Worm (Caenorhabditis elegans): ENCODE results near the gene clec-216.

The clec-216 gene

ce11 chrV:7958740-7959320 is 6.1 kb upstream of the clec-216 start, which contains the start of the genes clec-217 and F26D11.2:
Gene clec-217, minus strand, starts transcription at chrV:7958840.
Gene F26D11.2, plus strand, starts transcription at chrV:7959270.
- TF ChIP-seq tbx-11 (GFP tag; IDR thresholded peaks at IDR 0.05) (no peak), tra-4 (tag; optimal IDR thresholded peaks at IDR 0.05) (no peak), ets-7 (tag; optimal IDR thresholded peaks at IDR 0.05) (no peak), B0310.2 (tag; optimal IDR thresholded peaks at IDR 0.05) (no peak), hmbx-1 (tag; optimal IDR thresholded peaks at IDR 0.05) (no peak), flt-1 (GFP tag; IDR thresholded peaks at IDR 0.05) (no peak), hnd-1 (tag; optimal IDR thresholded peaks at IDR 0.05) (no peak), pes-1 (GFP tag; IDR thresholded peaks at IDR 0.05) (no peak), hmg-4 (GFP tag; optimal IDR thresholded peaks at IDR 0.05) (no peak), ceh-36 (tag; optimal IDR thresholded peaks at IDR 0.05) (no peak), F13C5.2 (tag; optimal IDR thresholded peaks at IDR 0.05) (no peak), sea-1 (GFP tag; conservative IDR thresholded peaks at IDR 0.05) (no peak), tbx-37 (GFP tag; conservative IDR thresholded peaks at IDR 0.05) (no peak), scrt-1 (GFP tag; IDR thresholded peaks at IDR 0.05) (no peak)

- TF ChIP-seq aly-1 (tag; optimal IDR thresholded peaks at IDR 0.05): no peak
Observed at ce11 chrV:7956218-7956617, 3.5 kb upstream of the clec-216 start, which contains the start of gene pals-34. Gene pals-34, minus strand, starts transcription at chrV:7956497.

- no peak for TF ChIP-seq F13C5.2 (tag; optimal IDR thresholded peaks at IDR 0.05)
- no peak for TF ChIP-seq tra-4 (tag; optimal IDR thresholded peaks at IDR 0.05)
- TF ChIP-seq aly-1 (tag; optimal IDR thresholded peaks at IDR 0.05): no peak
- TF ChIP-seq tbx-37 (GFP tag; conservative IDR thresholded peaks at IDR 0.05): no peak
- no peak for TF ChIP-seq scrt-1 (GFP tag; IDR thresholded peaks at IDR 0.05)
- TF ChIP-seq ets-7 (tag; optimal IDR thresholded peaks at IDR 0.05): no peak
- no peak for TF ChIP-seq hmbx-1 (tag; optimal IDR thresholded peaks at IDR 0.05)
- no peak for TF ChIP-seq sea-1 (GFP tag; conservative IDR thresholded peaks at IDR 0.05)
- no peak for TF ChIP-seq B0310.2 (tag; optimal IDR thresholded peaks at IDR 0.05)
- TF ChIP-seq pes-1 (GFP tag; IDR thresholded peaks at IDR 0.05): no peak
- no peak for TF ChIP-seq ceh-36 (tag; optimal IDR thresholded peaks at IDR 0.05)
- TF ChIP-seq hmg-4 (GFP tag; optimal IDR thresholded peaks at IDR 0.05): no peak
- no peak for TF ChIP-seq ceh-13 (GFP tag; optimal IDR thresholded peaks at IDR 0.05)
- TF ChIP-seq tbx-11 (GFP tag; IDR thresholded peaks at IDR 0.05): no peak
Observed at ce11 chrV:7955168-7955567, 2.4 kb upstream of the clec-216 start, which contains the start of gene F26D11.12. Gene F26D11.12, minus strand, starts transcription at chrV:7955312.

ce11 chrV:7954552-7954951 is 1.8 kb upstream of the clec-216 start, which contains the start of gene F26D11.13:
Gene F26D11.13, minus strand, starts transcription at chrV:7954652.
- TF ChIP-seq ama-1 (optimal IDR thresholded peaks at IDR 0.05) (no peak), flt-1 (GFP tag; IDR thresholded peaks at IDR 0.05) (no peak), tra-4 (tag; optimal IDR thresholded peaks at IDR 0.05) (no peak), tbx-11 (GFP tag; IDR thresholded peaks at IDR 0.05) (no peak), F13C5.2 (tag; optimal IDR thresholded peaks at IDR 0.05) (no peak), aly-1 (tag; optimal IDR thresholded peaks at IDR 0.05) (no peak), scrt-1 (GFP tag; IDR thresholded peaks at IDR 0.05) (no peak), ceh-13 (GFP tag; optimal IDR thresholded peaks at IDR 0.05) (no peak), pes-1 (GFP tag; IDR thresholded peaks at IDR 0.05) (no peak), hmbx-1 (tag; optimal IDR thresholded peaks at IDR 0.05) (no peak)

ce11 chrV:7946229-7946628 is 6.5 kb downstream of the clec-216 start:
- no peak for TF ChIP-seq hmg-4 (GFP tag; optimal IDR thresholded peaks at IDR 0.05)
- TF ChIP-seq ama-1 (optimal IDR thresholded peaks at IDR 0.05): no peak
- TF ChIP-seq tra-4 (tag; optimal IDR thresholded peaks at IDR 0.05): no peak
- TF ChIP-seq ceh-13 (GFP tag; optimal IDR thresholded peaks at IDR 0.05): no peak
- no peak for TF ChIP-seq hnd-1 (tag; optimal IDR thresholded peaks at IDR 0.05)
- no peak for TF ChIP-seq tbx-37 (GFP tag; conservative IDR thresholded peaks at IDR 0.05)
- TF ChIP-seq B0310.2 (tag; optimal IDR thresholded peaks at IDR 0.05): no peak
- no peak for TF ChIP-seq sea-1 (GFP tag; conservative IDR thresholded peaks at IDR 0.05)

ce11 chrV:7943568-7943967 is 9.2 kb downstream of the clec-216 start, which contains the start of gene Y97E10B.1:
Gene Y97E10B.1, plus strand, starts transcription at chrV:7943868.
- TF ChIP-seq flt-1 (GFP tag; IDR thresholded peaks at IDR 0.05): no peak

- no peak for TF ChIP-seq hmg-4 (GFP tag; optimal IDR thresholded peaks at IDR 0.05)
- no peak for TF ChIP-seq hmbx-1 (tag; optimal IDR thresholded peaks at IDR 0.05)
- no peak for TF ChIP-seq ceh-36 (tag; optimal IDR thresholded peaks at IDR 0.05)
- no peak for TF ChIP-seq pes-1 (GFP tag; IDR thresholded peaks at IDR 0.05)
- TF ChIP-seq aly-1 (tag; optimal IDR thresholded peaks at IDR 0.05): no peak
- TF ChIP-seq tra-4 (tag; optimal IDR thresholded peaks at IDR 0.05): no peak
- TF ChIP-seq ama-1 (optimal IDR thresholded peaks at IDR 0.05): no peak
- TF ChIP-seq ets-7 (tag; optimal IDR thresholded peaks at IDR 0.05): no peak
- no peak for TF ChIP-seq sea-1 (GFP tag; conservative IDR thresholded peaks at IDR 0.05)
- TF ChIP-seq F13C5.2 (tag; optimal IDR thresholded peaks at IDR 0.05): no peak
- no peak for TF ChIP-seq hnd-1 (tag; optimal IDR thresholded peaks at IDR 0.05)
Observed at ce11 chrV:7940299-7940698, 12.5 kb downstream of the clec-216 start, which contains the start of gene srt-53. Gene srt-53, minus strand, starts transcription at chrV:7940399.

- TF ChIP-seq hmg-4 (GFP tag; optimal IDR thresholded peaks at IDR 0.05) (no peak), sea-1 (GFP tag; conservative IDR thresholded peaks at IDR 0.05) (no peak), ceh-13 (GFP tag; optimal IDR thresholded peaks at IDR 0.05) (no peak), scrt-1 (GFP tag; IDR thresholded peaks at IDR 0.05) (no peak), ceh-36 (tag; optimal IDR thresholded peaks at IDR 0.05) (no peak), tbx-37 (GFP tag; conservative IDR thresholded peaks at IDR 0.05) (no peak), B0310.2 (tag; optimal IDR thresholded peaks at IDR 0.05) (no peak), F13C5.2 (tag; optimal IDR thresholded peaks at IDR 0.05) (no peak), flt-1 (GFP tag; IDR thresholded peaks at IDR 0.05) (no peak), ets-7 (tag; optimal IDR thresholded peaks at IDR 0.05) (no peak), tbx-11 (GFP tag; IDR thresholded peaks at IDR 0.05) (no peak), ama-1 (optimal IDR thresholded peaks at IDR 0.05) (no peak)
Observed at ce11 chrV:7937152-7937551, 15.6 kb downstream of the clec-216 start, which contains the start of gene srsx-3. Gene srsx-3, minus strand, starts transcription at chrV:7937252.
